Worm (Caenorhabditis elegans): Measurements from ENCODE around the gene Y26G10.4.

The Y26G10.4 gene

ce11 chrV:17699097-17699496 is at the start of gene Y26G10.4:
Gene Y26G10.4, minus strand, starts transcription at chrV:17699197.
- TF ChIP-seq ceh-82 (tag; optimal IDR thresholded peaks at IDR 0.05) (no peak), lir-3 (tag; optimal IDR thresholded peaks at IDR 0.05; ENCODE audit: poor library complexity) (no peak), lsy-2 (tag; optimal IDR thresholded peaks at IDR 0.05) (no peak), ceh-90 (tag; optimal IDR thresholded peaks at IDR 0.05) (no peak), skn-1 (tag; optimal IDR thresholded peaks at IDR 0.05) (no peak), unc-30 (tag; optimal IDR thresholded peaks at IDR 0.05) (no peak), unc-86 (tag; optimal IDR thresholded peaks at IDR 0.05) (no peak)

ce11 chrV:17746959-17747358 is 48.0 kb upstream of the Y26G10.4 start, which contains the start of gene twk-36:
Gene twk-36, minus strand, starts transcription at chrV:17747059.
- TF ChIP-seq unc-130 (tag; optimal IDR thresholded peaks at IDR 0.05) = no peak
- no peak for TF ChIP-seq C34B4.2 (tag; optimal IDR thresholded peaks at IDR 0.05)
- TF ChIP-seq nhr-77 (tag; optimal IDR thresholded peaks at IDR 0.05) = no peak
- no peak for TF ChIP-seq nhr-90 (tag; optimal IDR thresholded peaks at IDR 0.05; ENCODE audit: poor library complexity)
- TF ChIP-seq grh-1 (GFP tag; IDR thresholded peaks at IDR 0.05) = no peak
- TF ChIP-seq dpl-1 (GFP tag; optimal IDR thresholded peaks at IDR 0.05) = no peak
- no peak for TF ChIP-seq skn-1 (tag; optimal IDR thresholded peaks at IDR 0.05)
- TF ChIP-seq irx-1 (tag; optimal IDR thresholded peaks at IDR 0.05) = no peak
- TF ChIP-seq unc-62 (GFP tag; optimal IDR thresholded peaks at IDR 0.05) = no peak
- no peak for TF ChIP-seq C04F5.9 (tag; optimal IDR thresholded peaks at IDR 0.05)
- TF ChIP-seq egl-27 (tag; optimal IDR thresholded peaks at IDR 0.05) = no peak
- TF ChIP-seq lin-39 (tag; optimal IDR thresholded peaks at IDR 0.05) = no peak
- no peak for TF ChIP-seq dsc-1 (tag; optimal IDR thresholded peaks at IDR 0.05)
- TF ChIP-seq nhr-237 (tag; optimal IDR thresholded peaks at IDR 0.05) = no peak
- no peak for TF ChIP-seq unc-30 (tag; optimal IDR thresholded peaks at IDR 0.05)
- no peak for TF ChIP-seq hlh-4 (tag; optimal IDR thresholded peaks at IDR 0.05)
- no peak for TF ChIP-seq efl-3 (GFP tag; optimal IDR thresholded peaks at IDR 0.05)
- no peak for TF ChIP-seq ceh-8 (GFP tag; optimal IDR thresholded peaks at IDR 0.05)

DNA sequence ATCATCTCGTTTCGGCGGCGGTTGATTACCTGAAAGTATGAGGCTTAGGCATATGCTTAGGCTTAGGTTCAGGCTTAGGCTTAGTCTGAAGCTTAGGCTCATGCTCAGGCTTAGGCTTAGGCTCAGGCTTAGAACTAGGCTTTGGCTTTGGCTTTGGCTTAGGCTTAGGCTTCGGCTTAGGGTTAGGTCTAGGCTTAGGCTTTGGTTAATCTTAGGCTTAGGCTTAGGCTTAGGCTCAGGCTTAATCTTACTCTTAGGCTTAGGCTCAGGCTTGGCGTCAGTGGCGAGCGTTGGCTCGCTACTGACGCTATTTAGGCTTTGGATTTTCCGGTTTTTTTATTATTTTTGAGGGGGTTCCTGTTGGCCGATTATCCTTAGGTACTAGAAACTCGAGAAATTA is 44.8 kb upstream of the Y26G10.4 start:
- TF ChIP-seq zag-1 (tag; optimal IDR thresholded peaks at IDR 0.05) (no peak), F16B12.6 (tag; optimal IDR thresholded peaks at IDR 0.05) (no peak), fkh-8 (tag; optimal IDR thresholded peaks at IDR 0.05) (no peak), nhr-28 (tag; optimal IDR thresholded peaks at IDR 0.05) (no peak), Y116A8C.19 (tag; optimal IDR thresholded peaks at IDR 0.05; ENCODE audit: borderline replicate concordance) (no peak), irx-1 (tag; optimal IDR thresholded peaks at IDR 0.05) (no peak), unc-130 (tag; optimal IDR thresholded peaks at IDR 0.05) (no peak), isw-1 (GFP tag; IDR thresholded peaks at IDR 0.05) (no peak), nhr-11 (tag; optimal IDR thresholded peaks at IDR 0.05) (no peak), vab-15 (tag; optimal IDR thresholded peaks at IDR 0.05) (no peak), elt-3 (tag; optimal IDR thresholded peaks at IDR 0.05) (no peak), jun-1 (tag; optimal IDR thresholded peaks at IDR 0.05) (no peak)

ce11 chrV:17739801-17740200 is 40.8 kb upstream of the Y26G10.4 start, which contains the start of gene cutl-4:
Gene cutl-4, minus strand, starts transcription at chrV:17739901.
- TF ChIP-seq ztf-4 (tag; optimal IDR thresholded peaks at IDR 0.05) = no peak
- no peak for TF ChIP-seq elt-3 (tag; optimal IDR thresholded peaks at IDR 0.05)
- no peak for TF ChIP-seq C04F5.9 (tag; optimal IDR thresholded peaks at IDR 0.05)
- no peak for TF ChIP-seq Y116A8C.19 (tag; optimal IDR thresholded peaks at IDR 0.05; ENCODE audit: borderline replicate concordance)
- TF ChIP-seq rnt-1 (tag; optimal IDR thresholded peaks at IDR 0.05) = no peak
- TF ChIP-seq ceh-90 (tag; optimal IDR thresholded peaks at IDR 0.05) = no peak
- no peak for TF ChIP-seq hlh-17 (GFP tag; optimal IDR thresholded peaks at IDR 0.05; ENCODE audit: borderline replicate concordance)
- TF ChIP-seq lin-35 (GFP tag; optimal IDR thresholded peaks at IDR 0.05) = no peak
- no peak for TF ChIP-seq zag-1 (tag; optimal IDR thresholded peaks at IDR 0.05)
- no peak for TF ChIP-seq aha-1 (tag; optimal IDR thresholded peaks at IDR 0.05)
- no peak for TF ChIP-seq zip-4 (GFP tag; optimal IDR thresholded peaks at IDR 0.05)
